In the genomic region with DNA sequence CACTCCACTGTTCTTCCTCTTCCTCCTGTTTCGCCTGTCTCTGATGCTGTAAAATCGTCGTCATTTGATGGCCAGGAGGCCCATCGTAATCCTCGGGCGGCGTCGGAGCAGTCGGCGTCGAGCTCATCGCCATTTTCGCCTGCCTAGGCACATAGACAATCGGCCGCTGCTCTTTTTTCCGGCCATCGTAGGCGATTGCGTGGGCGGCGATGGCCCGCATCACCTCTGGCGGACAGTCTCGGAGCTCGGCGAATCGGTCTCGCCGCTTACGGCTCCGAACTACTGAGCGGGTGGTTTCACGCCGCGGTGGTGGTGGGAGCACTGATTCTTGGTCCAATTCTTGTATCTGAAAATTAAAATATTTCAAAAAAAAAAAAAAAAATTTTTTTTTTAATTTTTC, we compare ENCODE assay signal across 2 worm cellular contexts.
TF ChIP-seq lines count a peak whose summit lies in the region.

No protein-coding gene starts in this region.

TF ChIP-seq in whole organism, L4 larva, 104 proteins besides CTCF, POLR2A, EP300 and RAD21:
- no peak for TF ChIP-seq dmd-9 (GFP tag; IDR thresholded peaks at IDR 0.05; lab: Robert Waterston, UW)
- no peak for TF ChIP-seq vab-7 (GFP tag; IDR thresholded peaks at IDR 0.05; lab: Robert Waterston, UW)
- peak; percentile 67; the same call in 1 of the 2 replicates for TF ChIP-seq egl-43 (GFP tag; IDR thresholded peaks at IDR 0.05; lab: Robert Waterston, UW)
- 0 out of 2 replicates have a peak, but pooled peaks have one; percentile 48 for TF ChIP-seq saeg-2 (GFP tag; IDR thresholded peaks at IDR 0.05; lab: Robert Waterston, UW)
- no peak for TF ChIP-seq F49E8.2 (tag; optimal IDR thresholded peaks at IDR 0.05; lab: Kevin White, UChicago; ENCODE audit: borderline replicate concordance)
- TF ChIP-seq set-16 (GFP tag; IDR thresholded peaks at IDR 0.05; lab: Robert Waterston, UW): peak; percentile 92

TF ChIP-seq in whole organism, young adult, 124 proteins besides CTCF, POLR2A, EP300 and RAD21:
- TF ChIP-seq zfh-2 (GFP tag; conservative IDR thresholded peaks at IDR 0.05; lab: Robert Waterston, UW): peak; percentile 84
- no peak for TF ChIP-seq hrde-1 (tag; optimal IDR thresholded peaks at IDR 0.05; lab: Kevin White, UChicago; ENCODE audit: borderline replicate concordance)
- no peak for TF ChIP-seq ceh-91 (GFP tag; IDR thresholded peaks at IDR 0.05; lab: Robert Waterston, UW)
- TF ChIP-seq dpff-1 (tag; optimal IDR thresholded peaks at IDR 0.05; lab: Kevin White, UChicago): no peak
- TF ChIP-seq gei-17 (GFP tag; optimal IDR thresholded peaks at IDR 0.05; lab: Kevin White, UChicago): no peak
- TF ChIP-seq K12H6.12 (tag; optimal IDR thresholded peaks at IDR 0.05; lab: Kevin White, UChicago): no peak
- no peak for TF ChIP-seq ztf-18 (tag; optimal IDR thresholded peaks at IDR 0.05; lab: Kevin White, UChicago)
- TF ChIP-seq repo-1 (tag; optimal IDR thresholded peaks at IDR 0.05; lab: Kevin White, UChicago): no peak
- TF ChIP-seq madf-10 (tag; optimal IDR thresholded peaks at IDR 0.05; lab: Kevin White, UChicago): no peak
- TF ChIP-seq egrh-3 (GFP tag; IDR thresholded peaks at IDR 0.05; lab: Robert Waterston, UW): peak; percentile 70; the same call in 1 of the 2 replicates
- no peak for TF ChIP-seq ztf-22 (GFP tag; optimal IDR thresholded peaks at IDR 0.05; lab: Kevin White, UChicago)
- TF ChIP-seq Y79H2A.3 (GFP tag; conservative IDR thresholded peaks at IDR 0.05; lab: Robert Waterston, UW): no peak
- no peak for TF ChIP-seq bed-1 (GFP tag; IDR thresholded peaks at IDR 0.05; lab: Robert Waterston, UW)
- TF ChIP-seq ceh-40 (GFP tag; IDR thresholded peaks at IDR 0.05; lab: Robert Waterston, UW): no peak
- no peak for TF ChIP-seq hmg-20 (GFP tag; IDR thresholded peaks at IDR 0.05; lab: Robert Waterston, UW)
- no peak for TF ChIP-seq F23B12.7 (tag; optimal IDR thresholded peaks at IDR 0.05; lab: Kevin White, UChicago; ENCODE audit: insufficient read depth)
